Fruit fly (Drosophila melanogaster): ENCODE data around the gene Ace.

Gene Ace

DNA sequence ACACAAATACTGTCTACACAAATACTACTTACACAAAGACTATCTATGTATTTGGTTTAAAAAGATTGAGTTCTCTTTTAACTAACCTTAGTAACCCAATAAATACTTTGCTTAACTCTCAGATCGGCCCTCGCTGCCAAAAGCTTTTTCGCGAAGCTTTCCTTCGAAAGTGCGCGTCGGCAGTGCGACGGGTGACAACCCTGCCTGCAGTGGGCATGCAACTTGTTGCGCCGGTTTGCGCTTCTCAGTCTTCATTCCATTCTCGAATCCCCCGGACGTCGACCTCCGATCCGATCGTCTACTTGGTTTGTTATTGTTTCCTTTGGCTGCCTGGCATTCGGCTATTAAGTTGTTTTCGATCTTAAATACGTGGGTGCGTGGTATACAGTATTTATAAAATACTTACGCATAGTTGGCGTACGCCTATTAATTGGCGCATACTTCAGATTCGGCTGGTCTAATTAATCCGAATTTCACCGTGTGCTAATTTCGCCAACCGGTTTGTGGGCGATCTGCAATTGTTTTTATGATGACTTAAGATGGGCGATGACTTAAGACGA, 877 bp upstream of the Ace start, which contains the start of gene CG11686 (continued):
- TF ChIP-seq lmd (GFP tag; IDR thresholded peaks at IDR 0.05) (no peak), Dll (GFP tag; IDR thresholded peaks at IDR 0.05; ENCODE audit: partially characterized antibody) (0 out of 4 replicates have a peak, but pooled peaks have one; percentile 20), Bteb2 (GFP tag; optimal IDR thresholded peaks at IDR 0.05) (no peak), CG13296 (GFP tag; optimal IDR thresholded peaks at IDR 0.05) (no peak), CG32532 (GFP tag; IDR thresholded peaks at IDR 0.05) (0 out of 2 replicates have a peak, but pooled peaks have one; percentile 5), CG11093 (GFP tag; IDR thresholded peaks at IDR 0.05) (no peak), Spps (tag; optimal IDR thresholded peaks at IDR 0.05) (no peak), CG11398 (GFP tag; optimal IDR thresholded peaks at IDR 0.05) (no peak), CG31388 (GFP tag; optimal IDR thresholded peaks at IDR 0.05) (no peak), CG32767 (GFP tag; IDR thresholded peaks at IDR 0.05) (no peak), esg (GFP tag; conservative IDR thresholded peaks at IDR 0.05) (no peak), zf30C (GFP tag; optimal IDR thresholded peaks at IDR 0.05) (no peak), D19A (tag; optimal IDR thresholded peaks at IDR 0.05) (no peak), CG12219 (GFP tag; optimal IDR thresholded peaks at IDR 0.05) (no peak), da (GFP tag; optimal IDR thresholded peaks at IDR 0.05) (no peak), CG3847 (GFP tag; IDR thresholded peaks at IDR 0.05) (no peak), Adf1 (GFP tag; IDR thresholded peaks at IDR 0.05) (peak; percentile 11; the same call in 1 of the 2 replicates), CG17829 (tag; optimal IDR thresholded peaks at IDR 0.05) (peak; percentile 29), CG2202 (tag; optimal IDR thresholded peaks at IDR 0.05) (no peak), Dad (GFP tag; optimal IDR thresholded peaks at IDR 0.05) (peak; percentile 4), CG6683 (GFP tag; optimal IDR thresholded peaks at IDR 0.05) (no peak), CG13287 (GFP tag; IDR thresholded peaks at IDR 0.05; ENCODE audit: partially characterized antibody) (peak; percentile 42; the same call in 1 of the 2 replicates), yki (optimal IDR thresholded peaks at IDR 0.05) (no peak), Aef1 (GFP tag; IDR thresholded peaks at IDR 0.05) (no peak), CG14710 (tag; optimal IDR thresholded peaks at IDR 0.05) (no peak), grau (tag; optimal IDR thresholded peaks at IDR 0.05) (peak; percentile 18), CG11560 (tag; IDR thresholded peaks at IDR 0.05) (no peak), caup (GFP tag; optimal IDR thresholded peaks at IDR 0.05; ENCODE audit: severe bottlenecking) (peak; percentile 17), CG15479 (GFP tag; optimal IDR thresholded peaks at IDR 0.05) (no peak), ranshi (GFP tag; IDR thresholded peaks at IDR 0.05) (no peak), CG17328 (GFP tag; IDR thresholded peaks at IDR 0.05) (peak; percentile 38; the same call in 1 of the 2 replicates), CG10431 (GFP tag; optimal IDR thresholded peaks at IDR 0.05) (no peak), CG3407 (GFP tag; optimal IDR thresholded peaks at IDR 0.05) (no peak), CG12071 (GFP tag; optimal IDR thresholded peaks at IDR 0.05) (no peak), Oaz (GFP tag; IDR thresholded peaks at IDR 0.05) (no peak), CG2889 (GFP tag; IDR thresholded peaks at IDR 0.05) (no peak), CG7839 (tag; optimal IDR thresholded peaks at IDR 0.05) (peak; percentile 24)

DNA sequence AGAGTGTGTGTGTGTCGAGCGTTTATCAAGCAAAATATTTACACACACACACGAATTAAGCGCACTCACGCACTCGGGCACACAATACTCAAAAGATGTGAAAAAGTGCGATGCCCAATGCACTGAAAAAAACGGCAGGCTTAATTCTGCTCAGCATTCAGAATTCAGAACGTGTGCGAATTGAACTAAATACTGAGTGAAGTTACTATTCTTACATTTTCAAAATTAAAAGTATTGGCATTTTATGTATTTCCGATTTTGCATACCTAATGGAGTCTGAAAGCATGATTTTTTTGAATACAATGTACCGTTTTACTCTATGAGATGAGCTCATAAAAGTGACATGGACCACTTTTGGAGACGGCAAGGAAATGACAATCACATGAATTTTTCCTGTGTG, 2.2 kb downstream of the Ace start:
- no peak for TF ChIP-seq CG8290 (GFP tag; optimal IDR thresholded peaks at IDR 0.05)
- TF ChIP-seq CG8290 (tag; optimal IDR thresholded peaks at IDR 0.05), result peak in 1 of 2 experiments; percentile 0
- TF ChIP-seq org-1 (GFP tag; optimal IDR thresholded peaks at IDR 0.05), result peak; percentile 10
- TF ChIP-seq CG2120 (GFP tag; optimal IDR thresholded peaks at IDR 0.05), result peak; percentile 55
- TF ChIP-seq ranshi (GFP tag; IDR thresholded peaks at IDR 0.05), result no peak
- TF ChIP-seq inv (GFP tag; IDR thresholded peaks at IDR 0.05; ENCODE audit: partially characterized antibody), result no peak
- TF ChIP-seq CG17328 (GFP tag; IDR thresholded peaks at IDR 0.05), result no peak
- peak; percentile 6 for TF ChIP-seq Fer1 (GFP tag; optimal IDR thresholded peaks at IDR 0.05)
- TF ChIP-seq CG7556 (GFP tag; optimal IDR thresholded peaks at IDR 0.05), result peak; percentile 5
- peak; percentile 56 for TF ChIP-seq Med (GFP tag)
- TF ChIP-seq slbo (GFP tag; IDR thresholded peaks at IDR 0.05), result 0 out of 2 replicates have a peak, but pooled peaks have one; percentile 3
- peak; percentile 17 for TF ChIP-seq CG3281 (GFP tag; optimal IDR thresholded peaks at IDR 0.05)
- peak in 1 of 2 experiments; percentile 20 for TF ChIP-seq Hr51 (GFP tag; optimal IDR thresholded peaks at IDR 0.05)
- TF ChIP-seq CG7839 (tag; optimal IDR thresholded peaks at IDR 0.05), result peak; percentile 8
- TF ChIP-seq CG30403 (GFP tag; optimal IDR thresholded peaks at IDR 0.05), result peak; percentile 3
- peak; percentile 28 for TF ChIP-seq Meics (GFP tag; optimal IDR thresholded peaks at IDR 0.05)
- TF ChIP-seq CG2678 (tag; optimal IDR thresholded peaks at IDR 0.05), result peak; percentile 20
- peak; percentile 35 for TF ChIP-seq Hmr (GFP tag; optimal IDR thresholded peaks at IDR 0.05)
